Worm (Caenorhabditis elegans) whole organism, L4/young adult: ENCODE results near the gene msp-36.

ENCODE experiments used
- dao-5 ChIP-seq: sonication (generic microtip); optimal IDR thresholded peaks from 2 replicates; lab custom pipeline; 2016; ENCODE audit warnings: missing genotype, missing genetic modification characterization, moderate library complexity, missing compliant biosample characterization
- him-1 ChIP-seq: sonication (generic microtip); optimal IDR thresholded peaks from 2 replicates; lab custom pipeline; 2016; ENCODE audit warnings: missing genotype, missing genetic modification reagents, missing genetic modification characterization, missing compliant biosample characterization

DNA sequence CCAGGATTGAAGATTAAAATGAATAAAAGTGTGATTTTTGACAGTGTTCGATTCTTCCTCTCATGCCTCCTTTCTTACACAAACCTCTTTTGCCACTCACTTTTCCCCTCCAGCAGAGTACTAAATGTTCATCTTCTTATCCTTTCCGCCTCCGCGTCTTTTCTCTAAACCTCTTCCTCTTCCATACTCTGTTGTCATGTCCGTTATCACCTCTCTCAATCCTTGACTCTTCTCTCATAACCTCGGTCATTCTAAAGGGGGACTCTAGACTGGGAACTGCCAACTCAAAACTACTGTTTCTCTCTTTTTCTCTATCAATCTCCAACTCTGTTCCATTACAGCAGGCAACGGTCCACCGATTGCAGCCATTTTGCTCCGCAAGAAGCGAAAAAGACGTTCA lies 47.0 kb upstream of the msp-36 start:
- TF ChIP-seq him-1 (tag; lab: Kevin White, UChicago), result no peak
- no peak for TF ChIP-seq dao-5 (tag; lab: Kevin White, UChicago)
